Worm (Caenorhabditis elegans) whole organism, early embryonic: ENCODE measurements around the gene E02H9.6.
"Not testable (repeated sequence)": the region's sequence is repeated elsewhere in the genome, so short reads cannot be mapped to it uniquely, and the experiment has no call there.

Experiments used
- B0310.2 ChIP-seq: sonication (generic microtip); optimal IDR thresholded peaks from 2 replicates; lab custom pipeline; 2016; ENCODE audit warnings: mild to moderate bottlenecking, missing genetic modification characterization, missing compliant biosample characterization
- F13C5.2 ChIP-seq: sonication (generic microtip); optimal IDR thresholded peaks from 2 replicates; lab custom pipeline; 2017; ENCODE audit warnings: mild to moderate bottlenecking, missing genetic modification characterization, inconsistent platforms, missing compliant biosample characterization
- aly-1 ChIP-seq: sonication (generic microtip); optimal IDR thresholded peaks from 2 replicates; lab custom pipeline; 2016; ENCODE audit warnings: missing genetic modification characterization, missing compliant biosample characterization
- ama-1 ChIP-seq: fragments of 150-350 bp; optimal IDR thresholded peaks from 2 replicates; lab custom pipeline; 2014
- ceh-13 ChIP-seq: fragments of 200-800 bp; sonication (Bioruptor generic); optimal IDR thresholded peaks from 2 replicates; lab custom pipeline; 2018; ENCODE audit warnings: mild to moderate bottlenecking, missing genetic modification characterization, missing compliant biosample characterization
- ceh-36 ChIP-seq: sonication (generic microtip); optimal IDR thresholded peaks from 2 replicates; lab custom pipeline; 2016; ENCODE audit warnings: missing genetic modification characterization, inconsistent platforms, missing compliant biosample characterization
- ets-7 ChIP-seq: sonication (generic microtip); optimal IDR thresholded peaks from 2 replicates; lab custom pipeline; 2016; ENCODE audit warnings: missing genotype, missing genetic modification characterization, missing compliant biosample characterization
- flt-1 ChIP-seq: fragments of 200-800 bp; sonication (Bioruptor generic); IDR thresholded peaks from 2 replicates; pipeline ENCODE4 v1.3.6; 2022; ENCODE audit warnings: missing genetic modification characterization, missing compliant biosample characterization
- hmbx-1 ChIP-seq: sonication (generic microtip); optimal IDR thresholded peaks from 2 replicates; lab custom pipeline; 2016; ENCODE audit warnings: mild to moderate bottlenecking, missing genetic modification characterization, missing compliant biosample characterization
- hmg-4 ChIP-seq: fragments of 200-800 bp; sonication (Bioruptor generic); optimal IDR thresholded peaks from 2 replicates; lab custom pipeline; 2018; ENCODE audit warnings: mild to moderate bottlenecking, missing genetic modification characterization, missing compliant biosample characterization
- hnd-1 ChIP-seq: sonication (generic microtip); optimal IDR thresholded peaks from 2 replicates; lab custom pipeline; 2016; ENCODE audit warnings: missing genetic modification characterization, missing compliant biosample characterization
- pes-1 ChIP-seq: fragments of 200-800 bp; sonication (Bioruptor generic); IDR thresholded peaks from 2 replicates; pipeline ENCODE4 v1.3.6; 2022; ENCODE audit warnings: missing genetic modification reagents, missing genetic modification characterization, missing compliant biosample characterization
- scrt-1 ChIP-seq: fragments of 200-800 bp; sonication (Bioruptor generic); IDR thresholded peaks from 2 replicates; pipeline ENCODE4 v1.3.6; 2022; ENCODE audit warnings: missing genetic modification characterization, missing compliant biosample characterization
- sea-1 ChIP-seq: fragments of 200-800 bp; sonication (Bioruptor generic); conservative IDR thresholded peaks from 2 replicates; pipeline ENCODE4 v1.3.6; 2022; ENCODE audit warnings: missing genetic modification characterization, missing compliant biosample characterization
- tbx-11 ChIP-seq: fragments of 200-800 bp; sonication (Bioruptor generic); IDR thresholded peaks from 2 replicates; pipeline ENCODE4 v1.3.6; 2022; ENCODE audit warnings: missing genetic modification characterization, missing compliant biosample characterization
- tbx-37 ChIP-seq: fragments of 200-800 bp; sonication (Bioruptor generic); conservative IDR thresholded peaks from 2 replicates; pipeline ENCODE4 v1.3.6; 2022; ENCODE audit warnings: missing genetic modification reagents, missing genetic modification characterization, missing compliant biosample characterization
- tra-4 ChIP-seq: sonication (generic microtip); optimal IDR thresholded peaks from 2 replicates; lab custom pipeline; 2017; ENCODE audit warnings: missing genetic modification characterization, missing compliant biosample characterization

E02H9.6 gene

ce11 chrIII:2435805-2436204, at the start of gene E02H9.6:
E02H9.6 (plus strand) TSS chrIII:2436105.
- TF ChIP-seq ceh-36 (tag; lab: Kevin White, UChicago); flt-1 (GFP tag; lab: Robert Waterston, UW); ceh-13 (GFP tag; lab: Kevin White, UChicago): not testable (repeated sequence)

- TF ChIP-seq ceh-36 (tag; lab: Kevin White, UChicago) (no peak), sea-1 (GFP tag; lab: Robert Waterston, UW) (no peak), F13C5.2 (tag; lab: Kevin White, UChicago) (no peak), B0310.2 (no peak), tra-4 (tag; lab: Kevin White, UChicago) (no peak), tbx-11 (GFP tag; lab: Robert Waterston, UW) (no peak), hmbx-1 (tag; lab: Kevin White, UChicago) (no peak), hmg-4 (GFP tag; lab: Kevin White, UChicago) (no peak), scrt-1 (GFP tag; lab: Robert Waterston, UW) (no peak), ceh-13 (GFP tag; lab: Kevin White, UChicago) (no peak)
Observed at ce11 chrIII:2386483-2386882, 49.4 kb upstream of the E02H9.6 start, which contains the start of gene H14E04.3. H14E04.3 (minus strand) TSS chrIII:2386583.

- TF ChIP-seq B0310.2, result no peak
- no peak for TF ChIP-seq pes-1 (GFP tag; lab: Robert Waterston, UW)
- TF ChIP-seq hmg-4 (GFP tag; lab: Kevin White, UChicago), result no peak
- no peak for TF ChIP-seq tbx-37
- TF ChIP-seq ets-7, result no peak
- no peak for TF ChIP-seq sea-1 (GFP tag; lab: Robert Waterston, UW)
- no peak for TF ChIP-seq aly-1 (tag; lab: Kevin White, UChicago)
- TF ChIP-seq tra-4 (tag; lab: Kevin White, UChicago), result no peak
- TF ChIP-seq ceh-36 (tag; lab: Kevin White, UChicago), result no peak
- no peak for TF ChIP-seq hnd-1 (tag; lab: Kevin White, UChicago)
- no peak for TF ChIP-seq scrt-1 (GFP tag; lab: Robert Waterston, UW)
- no peak for TF ChIP-seq flt-1 (GFP tag; lab: Robert Waterston, UW)
Observed at ce11 chrIII:2391704-2392103, 44.2 kb upstream of the E02H9.6 start.

ce11 chrIII:2393666-2394154, 42.2 kb upstream of the E02H9.6 start:
- TF ChIP-seq ceh-36 (tag; lab: Kevin White, UChicago), result no peak
- TF ChIP-seq scrt-1 (GFP tag; lab: Robert Waterston, UW), result no peak
- no peak for TF ChIP-seq sea-1 (GFP tag; lab: Robert Waterston, UW)
- TF ChIP-seq tbx-11 (GFP tag; lab: Robert Waterston, UW), result no peak

- TF ChIP-seq ama-1 (no peak), pes-1 (GFP tag; lab: Robert Waterston, UW) (no peak), hnd-1 (tag; lab: Kevin White, UChicago) (no peak), aly-1 (tag; lab: Kevin White, UChicago) (no peak), ceh-36 (tag; lab: Kevin White, UChicago) (no peak), ets-7 (no peak), scrt-1 (GFP tag; lab: Robert Waterston, UW) (no peak), flt-1 (GFP tag; lab: Robert Waterston, UW) (no peak), hmbx-1 (tag; lab: Kevin White, UChicago) (no peak), ceh-13 (GFP tag; lab: Kevin White, UChicago) (no peak), B0310.2 (no peak), sea-1 (GFP tag; lab: Robert Waterston, UW) (no peak), F13C5.2 (tag; lab: Kevin White, UChicago) (no peak), tbx-37 (no peak), tra-4 (tag; lab: Kevin White, UChicago) (no peak), tbx-11 (GFP tag; lab: Robert Waterston, UW) (no peak), hmg-4 (GFP tag; lab: Kevin White, UChicago) (no peak)
Observed at ce11 chrIII:2401126-2402123, 34.5 kb upstream of the E02H9.6 start, which contains the start of the genes cic-1 and strm-1. cic-1 (minus strand) TSS chrIII:2401221. strm-1 (plus strand) TSS chrIII:2402070.

ce11 chrIII:2410925-2411450, 24.9 kb upstream of the E02H9.6 start, which contains the start of gene mrpl-30:
mrpl-30 (minus strand) TSS chrIII:2410975.
- TF ChIP-seq tbx-37 (no peak), ceh-36 (tag; lab: Kevin White, UChicago) (no peak), hmbx-1 (tag; lab: Kevin White, UChicago) (no peak), tbx-11 (GFP tag; lab: Robert Waterston, UW) (no peak), hnd-1 (tag; lab: Kevin White, UChicago) (no peak), ama-1 (no peak), tra-4 (tag; lab: Kevin White, UChicago) (no peak), aly-1 (tag; lab: Kevin White, UChicago) (no peak), sea-1 (GFP tag; lab: Robert Waterston, UW) (no peak), ceh-13 (GFP tag; lab: Kevin White, UChicago) (no peak), B0310.2 (no peak), F13C5.2 (tag; lab: Kevin White, UChicago) (no peak), hmg-4 (GFP tag; lab: Kevin White, UChicago) (no peak), flt-1 (GFP tag; lab: Robert Waterston, UW) (no peak), pes-1 (GFP tag; lab: Robert Waterston, UW) (no peak)
